Worm (Caenorhabditis elegans) whole organism, young adult: ENCODE data around the gene T06A1.5.

ENCODE experiments used
- F57A8.1 ChIP-seq: fragments of 200-800 bp; sonication (Bioruptor generic); optimal IDR thresholded peaks from 2 replicates; lab custom pipeline; 2018; ENCODE audit warnings: mild to moderate bottlenecking, missing genetic modification characterization, moderate library complexity, missing compliant biosample characterization
- F57C9.4 ChIP-seq: sonication (generic microtip); optimal IDR thresholded peaks from 2 replicates; lab custom pipeline; 2017; ENCODE audit warnings: mild to moderate bottlenecking, missing genetic modification characterization, missing compliant biosample characterization
- K11D2.4 ChIP-seq: fragments of 200-800 bp; sonication (Bioruptor generic); IDR thresholded peaks from 2 replicates; pipeline ENCODE4 v1.3.6; 2022; ENCODE audit warnings: missing genetic modification reagents, missing genetic modification characterization, missing compliant biosample characterization
- K12H6.12 ChIP-seq: fragments of 200-800 bp; sonication (Bioruptor generic); optimal IDR thresholded peaks from 2 replicates; lab custom pipeline; 2018; ENCODE audit warnings: mild to moderate bottlenecking, missing genetic modification characterization, missing compliant biosample characterization
- Y79H2A.3 ChIP-seq: fragments of 200-800 bp; sonication (Bioruptor generic); conservative IDR thresholded peaks from 2 replicates; pipeline ENCODE4 v1.3.6; 2022; ENCODE audit warnings: missing genetic modification reagents, missing genetic modification characterization, missing compliant biosample characterization
- Y95B8A.8 ChIP-seq: fragments of 200-800 bp; sonication (Bioruptor generic); IDR thresholded peaks from 2 replicates; pipeline ENCODE4 v1.3.6; 2022; ENCODE audit warnings: missing genetic modification reagents, missing genetic modification characterization, missing compliant biosample characterization
- aptf-2 ChIP-seq: fragments of 200-800 bp; sonication (Bioruptor generic); conservative IDR thresholded peaks from 2 replicates; pipeline ENCODE4 v1.3.6; 2022; ENCODE audit warnings: missing genetic modification reagents, missing genetic modification characterization, missing compliant biosample characterization
- athp-1 ChIP-seq: sonication (generic microtip); optimal IDR thresholded peaks from 2 replicates; lab custom pipeline; 2017; ENCODE audit warnings: mild to moderate bottlenecking, missing genetic modification characterization, missing compliant biosample characterization
- attf-3 ChIP-seq: fragments of 200-800 bp; sonication (Bioruptor generic); conservative IDR thresholded peaks from 2 replicates; pipeline ENCODE4 v1.3.6; 2022; ENCODE audit warnings: missing genetic modification reagents, missing genetic modification characterization, missing compliant biosample characterization
- bed-1 ChIP-seq: fragments of 200-800 bp; sonication (Bioruptor generic); IDR thresholded peaks from 2 replicates; pipeline ENCODE4 v1.3.6; 2022; ENCODE audit warnings: missing genetic modification reagents, missing genetic modification characterization, missing compliant biosample characterization
- ccch-3 ChIP-seq: fragments of 200-800 bp; sonication (Bioruptor generic); optimal IDR thresholded peaks from 2 replicates; lab custom pipeline; 2018; ENCODE audit warnings: mild to moderate bottlenecking, missing genetic modification characterization, missing compliant biosample characterization
- cebp-1 ChIP-seq, 2 experiments: fragments of 200-800 bp in 1 of 2; sonication (Bioruptor generic) in 1 of 2; sonication (generic microtip) in 1 of 2; IDR thresholded peaks in 1 of 2; optimal IDR thresholded peaks in 1 of 2; 2 replicates each; pipeline versions ENCODE4 v1.3.6 to Lab custom; 2017 to 2022; ENCODE audit warnings: missing compliant biosample characterization in 2 of 2, missing genetic modification characterization in 2 of 2, mild to moderate bottlenecking in 1 of 2, missing genetic modification reagents in 1 of 2, moderate library complexity in 1 of 2
- ceh-27 ChIP-seq: fragments of 200-800 bp; sonication (Bioruptor generic); optimal IDR thresholded peaks from 2 replicates; lab custom pipeline; 2018; ENCODE audit warnings: mild to moderate bottlenecking, missing genetic modification characterization, moderate library complexity, missing compliant biosample characterization
- ceh-40 ChIP-seq: fragments of 200-800 bp; sonication (Bioruptor generic); IDR thresholded peaks from 2 replicates; pipeline ENCODE4 v1.3.6; 2022; ENCODE audit warnings: missing genetic modification characterization, missing compliant biosample characterization
- egrh-3 ChIP-seq: fragments of 200-800 bp; sonication (Bioruptor generic); IDR thresholded peaks from 2 replicates; pipeline ENCODE4 v1.3.6; 2022; ENCODE audit warnings: missing genetic modification reagents, missing genetic modification characterization, missing compliant biosample characterization
- ekl-4 ChIP-seq: fragments of 200-800 bp; sonication (Bioruptor generic); IDR thresholded peaks from 2 replicates; pipeline ENCODE4 v1.3.6; 2022; ENCODE audit warnings: missing genetic modification reagents, missing genetic modification characterization, missing compliant biosample characterization
- fkh-3 ChIP-seq: sonication (generic microtip); optimal IDR thresholded peaks from 2 replicates; lab custom pipeline; 2016; ENCODE audit warnings: mild to moderate bottlenecking, missing genetic modification characterization, missing compliant biosample characterization
- gei-17 ChIP-seq: fragments of 200-800 bp; sonication (Bioruptor generic); optimal IDR thresholded peaks from 2 replicates; lab custom pipeline; 2018; ENCODE audit warnings: mild to moderate bottlenecking, missing genetic modification characterization, missing compliant biosample characterization
- hmg-1.2 ChIP-seq: fragments of 200-800 bp; sonication (Bioruptor generic); IDR thresholded peaks from 2 replicates; pipeline ENCODE4 v1.3.6; 2022; ENCODE audit warnings: missing genetic modification reagents, missing genetic modification characterization, missing compliant biosample characterization
- hmg-20 ChIP-seq: fragments of 200-800 bp; sonication (Bioruptor generic); IDR thresholded peaks from 2 replicates; pipeline ENCODE4 v1.3.6; 2022; ENCODE audit warnings: missing genetic modification reagents, missing genetic modification characterization, missing compliant biosample characterization
- hrde-1 ChIP-seq: sonication (generic microtip); optimal IDR thresholded peaks from 2 replicates; lab custom pipeline; 2016; ENCODE audit warnings: missing genetic modification characterization, mild to moderate bottlenecking, missing compliant biosample characterization, moderate library complexity, missing genotype, missing genetic modification reagents, borderline replicate concordance
- lin-35 ChIP-seq, 3 experiments: fragments of 150-350 bp in 2 of 3; sonication (generic microtip) in 1 of 3; optimal IDR thresholded peaks; 2 replicates each; lab custom pipeline; 2014 to 2018; ENCODE audit warnings: missing biosample characterization in 3 of 3, missing genetic modification characterization in 3 of 3, missing genetic modification reagents in 3 of 3
- lin-40 ChIP-seq: sonication (generic microtip); optimal IDR thresholded peaks from 2 replicates; lab custom pipeline; 2016; ENCODE audit warnings: missing genetic modification characterization, mild to moderate bottlenecking, missing compliant biosample characterization, missing genotype, missing genetic modification reagents
- madf-6 ChIP-seq: fragments of 200-800 bp; sonication (Bioruptor generic); IDR thresholded peaks from 2 replicates; pipeline ENCODE4 v1.3.6; 2022; ENCODE audit warnings: missing genetic modification reagents, missing genetic modification characterization, missing compliant biosample characterization
- madf-8 ChIP-seq: fragments of 200-800 bp; sonication (Bioruptor generic); conservative IDR thresholded peaks from 2 replicates; pipeline ENCODE4 v1.3.6; 2022; ENCODE audit warnings: missing genetic modification reagents, missing genetic modification characterization, missing compliant biosample characterization
- mcd-1 ChIP-seq: fragments of 200-800 bp; sonication (Bioruptor generic); IDR thresholded peaks from 2 replicates; pipeline ENCODE4 v1.3.6; 2022; ENCODE audit warnings: missing genetic modification reagents, missing genetic modification characterization, missing compliant biosample characterization
- nfya-1 ChIP-seq: sonication (generic microtip); optimal IDR thresholded peaks from 2 replicates; lab custom pipeline; 2017; ENCODE audit warnings: antibody characterized with exemption, missing compliant biosample characterization, missing genetic modification characterization, borderline replicate concordance; ENCODE audit not compliant: insufficient read depth
- nhr-179 ChIP-seq: sonication (generic microtip); optimal IDR thresholded peaks from 2 replicates; lab custom pipeline; 2016; ENCODE audit warnings: mild to moderate bottlenecking, missing genetic modification characterization, missing compliant biosample characterization
- nhr-90 ChIP-seq: sonication (generic microtip); optimal IDR thresholded peaks from 2 replicates; lab custom pipeline; 2016; ENCODE audit warnings: missing genotype, mild to moderate bottlenecking, missing genetic modification characterization, missing compliant biosample characterization
- pha-4 ChIP-seq: fragments of 150-350 bp; sonication (generic microtip); optimal IDR thresholded peaks from 2 replicates; lab custom pipeline; 2014; ENCODE audit warnings: missing biosample characterization, missing genetic modification reagents, missing genetic modification characterization
- rcor-1 ChIP-seq: fragments of 200-800 bp; sonication (Bioruptor generic); IDR thresholded peaks from 2 replicates; pipeline ENCODE4 v1.3.6; 2022; ENCODE audit warnings: missing genetic modification reagents, missing genetic modification characterization, missing compliant biosample characterization
- rpc-1 ChIP-seq, 2 experiments: fragments of 150-350 bp in 1 of 2; sonication (generic microtip) in 1 of 2; optimal IDR thresholded peaks; 2 replicates each; lab custom pipeline; 2014 to 2018; ENCODE audit warnings: missing biosample characterization in 1 of 2, missing genetic modification characterization in 1 of 2, missing genetic modification reagents in 1 of 2, missing genotype in 1 of 2
- sdz-38 ChIP-seq: sonication (generic microtip); optimal IDR thresholded peaks from 2 replicates; lab custom pipeline; 2016; ENCODE audit warnings: missing genotype, missing genetic modification characterization, missing compliant biosample characterization
- somi-1 ChIP-seq: fragments of 200-800 bp; sonication (Bioruptor generic); optimal IDR thresholded peaks from 2 replicates; lab custom pipeline; 2018; ENCODE audit warnings: mild to moderate bottlenecking, missing genetic modification characterization, missing compliant biosample characterization
- tlf-1 ChIP-seq: fragments of 200-800 bp; sonication (Bioruptor generic); optimal IDR thresholded peaks from 2 replicates; lab custom pipeline; 2018; ENCODE audit warnings: mild to moderate bottlenecking, missing genetic modification characterization, missing compliant biosample characterization
- zim-3 ChIP-seq: sonication (generic microtip); optimal IDR thresholded peaks from 2 replicates; lab custom pipeline; 2017; ENCODE audit warnings: mild to moderate bottlenecking, missing genetic modification characterization, moderate library complexity, missing compliant biosample characterization
- ztf-18 ChIP-seq: sonication (generic microtip); optimal IDR thresholded peaks from 2 replicates; lab custom pipeline; 2016; ENCODE audit warnings: missing genotype, mild to moderate bottlenecking, missing genetic modification characterization, missing compliant biosample characterization
- ztf-22 ChIP-seq: fragments of 200-800 bp; sonication (Bioruptor generic); optimal IDR thresholded peaks from 2 replicates; lab custom pipeline; 2018; ENCODE audit warnings: mild to moderate bottlenecking, missing genetic modification characterization, moderate library complexity, missing compliant biosample characterization
- ztf-3 ChIP-seq: fragments of 200-800 bp; sonication (Bioruptor generic); optimal IDR thresholded peaks from 2 replicates; lab custom pipeline; 2018; ENCODE audit warnings: mild to moderate bottlenecking, missing genetic modification characterization, missing compliant biosample characterization

The T06A1.5 gene

ce11 chrV:1928473-1928872 is 1.4 kb downstream of the T06A1.5 start:
- TF ChIP-seq gei-17 (GFP tag; lab: Kevin White, UChicago) (no peak), K11D2.4 (GFP tag; lab: Robert Waterston, UW) (no peak), zim-3 (no peak), nhr-90 (tag; lab: Kevin White, UChicago) (no peak), ceh-40 (GFP tag; lab: Robert Waterston, UW) (no peak), rpc-1 (optimal IDR thresholded peaks at IDR 0.05; lab: Kevin White, UChicago) (no peak), rpc-1 (tag; optimal IDR thresholded peaks at IDR 0.05; lab: Kevin White, UChicago) (no peak), athp-1 (tag; lab: Kevin White, UChicago) (no peak), aptf-2 (GFP tag; lab: Robert Waterston, UW) (no peak), tlf-1 (GFP tag; lab: Kevin White, UChicago) (no peak)

ce11 chrV:1935494-1935893 is 8.5 kb downstream of the T06A1.5 start:
- TF ChIP-seq pha-4: no peak
- TF ChIP-seq ztf-18 (tag; lab: Kevin White, UChicago): no peak
- TF ChIP-seq madf-8 (GFP tag; lab: Robert Waterston, UW): no peak
- no peak for TF ChIP-seq sdz-38 (tag; lab: Kevin White, UChicago)
- TF ChIP-seq bed-1: no peak

- no peak for TF ChIP-seq F57C9.4 (tag; lab: Kevin White, UChicago)
- no peak for TF ChIP-seq gei-17 (GFP tag; lab: Kevin White, UChicago)
- TF ChIP-seq Y79H2A.3 (GFP tag; lab: Robert Waterston, UW): no peak
- no peak for TF ChIP-seq attf-3 (GFP tag; lab: Robert Waterston, UW)
- no peak for TF ChIP-seq Y95B8A.8 (GFP tag; lab: Robert Waterston, UW)
- no peak for TF ChIP-seq ztf-22
- no peak for TF ChIP-seq hmg-20 (GFP tag; lab: Robert Waterston, UW)
- TF ChIP-seq madf-6: no peak
- TF ChIP-seq lin-35 (GFP tag; optimal IDR thresholded peaks at IDR 0.05; lab: Kevin White, UChicago): no peak
- TF ChIP-seq ztf-3 (GFP tag; lab: Kevin White, UChicago): no peak
- no peak for TF ChIP-seq fkh-3 (tag; lab: Kevin White, UChicago)
- TF ChIP-seq ekl-4 (GFP tag; lab: Robert Waterston, UW): no peak
- TF ChIP-seq ccch-3 (GFP tag; lab: Kevin White, UChicago): no peak
Measured at ce11 chrV:1937963-1938362, 10.9 kb downstream of the T06A1.5 start, which contains the start of gene glb-25. Gene glb-25, plus strand, starts transcription at chrV:1938263.

- peak; percentile 12 for TF ChIP-seq ceh-27 (GFP tag; lab: Kevin White, UChicago)
- TF ChIP-seq somi-1: no peak
Measured at ce11 chrV:1940472-1941221, 13.6 kb downstream of the T06A1.5 start.

ce11 chrV:1943465-1943864 is 16.4 kb downstream of the T06A1.5 start:
- TF ChIP-seq mcd-1 (GFP tag; lab: Robert Waterston, UW) (peak; percentile 25; the same call in 1 of the 2 replicates), F57A8.1 (GFP tag; lab: Kevin White, UChicago) (peak; percentile 23), ceh-27 (GFP tag; lab: Kevin White, UChicago) (peak; percentile 12), fkh-3 (tag; lab: Kevin White, UChicago) (no peak), nhr-179 (no peak), ztf-3 (GFP tag; lab: Kevin White, UChicago) (no peak), cebp-1 (GFP tag; IDR thresholded peaks at IDR 0.05; lab: Robert Waterston, UW) (no peak), cebp-1 (tag; optimal IDR thresholded peaks at IDR 0.05; lab: Kevin White, UChicago) (peak; percentile 47), lin-40 (tag; lab: Kevin White, UChicago) (peak; percentile 17), hrde-1 (no peak), rcor-1 (GFP tag; lab: Robert Waterston, UW) (no peak), madf-6 (no peak), hmg-20 (GFP tag; lab: Robert Waterston, UW) (no peak), ekl-4 (GFP tag; lab: Robert Waterston, UW) (no peak), hmg-1.2 (GFP tag; lab: Robert Waterston, UW) (0 out of 2 replicates have a peak, but pooled peaks have one; percentile 7), nfya-1 (no peak), egrh-3 (GFP tag; lab: Robert Waterston, UW) (0 out of 2 replicates have a peak, but pooled peaks have one; percentile 15), K12H6.12 (tag; lab: Kevin White, UChicago) (peak; percentile 61), tlf-1 (GFP tag; lab: Kevin White, UChicago) (no peak)
